Fruit fly (Drosophila melanogaster) whole organism, embryonic: ENCODE measurements around the gene CG34281.

Experiments used
- chinmo ChIP-seq: fragments of 200-800 bp; sonication (Bioruptor generic); IDR thresholded peaks from 4 replicates; pipeline ENCODE4 v1.3.6; 2022; ENCODE audit warnings: missing biosample characterization, missing genetic modification characterization; ENCODE audit not compliant: partially characterized antibody
- en ChIP-seq: fragments of 200-800 bp; sonication (Bioruptor generic); optimal IDR thresholded peaks from 2 replicates; lab custom pipeline; 2016; ENCODE audit warnings: missing biosample characterization, missing genetic modification characterization
- pzg ChIP-seq: fragments of 200-800 bp; sonication (Bioruptor generic); optimal IDR thresholded peaks from 3 replicates; lab custom pipeline; 2018; ENCODE audit warnings: missing biosample characterization, mild to moderate bottlenecking, missing genetic modification characterization, moderate library complexity
- sens-2 ChIP-seq: fragments of 200-800 bp; sonication (Bioruptor generic); IDR thresholded peaks from 2 replicates; pipeline ENCODE4 v1.3.6; 2022; ENCODE audit warnings: missing biosample characterization, missing genetic modification characterization

DNA sequence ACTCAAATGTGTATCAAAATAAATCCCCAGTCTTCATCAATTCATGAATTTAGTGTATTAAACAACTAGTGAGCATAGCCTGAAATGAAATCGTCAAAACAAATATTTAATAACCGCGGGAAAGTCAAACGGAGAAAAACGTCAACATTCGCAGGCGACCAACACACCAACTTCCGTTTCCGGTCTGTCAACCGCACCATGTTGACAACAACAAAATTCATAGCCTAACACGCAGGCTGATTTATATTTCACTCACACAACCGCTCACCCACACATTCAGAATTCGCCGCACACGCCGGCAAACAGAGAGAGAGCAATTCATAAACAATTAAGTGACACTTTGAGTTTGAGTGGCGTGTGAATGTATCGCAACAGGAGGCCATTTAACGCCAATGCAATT lies 42.4 kb downstream of the CG34281 start:
- no peak for TF ChIP-seq en (GFP tag; lab: Kevin White, UChicago)
- no peak for TF ChIP-seq chinmo (GFP tag; lab: Robert Waterston, UW)
- TF ChIP-seq sens-2 (GFP tag; lab: Robert Waterston, UW) = 0 out of 2 replicates have a peak, but pooled peaks have one; percentile 43
- TF ChIP-seq pzg (GFP tag; lab: Kevin White, UChicago) = no peak
